Fruit fly (Drosophila melanogaster): ENCODE data around the gene CG46339.
A peak's percentile ranks its signal among the peaks of the same experiment; 100 is the strongest.

Gene CG46339

dm6 chr3R:26899982-26900381, 15.6 kb upstream of the CG46339 start (continued):
- TF ChIP-seq usp (GFP tag; optimal IDR thresholded peaks at IDR 0.05) (no peak), CG15601 (tag; optimal IDR thresholded peaks at IDR 0.05) (peak; percentile 26), CG15011 (GFP tag; optimal IDR thresholded peaks at IDR 0.05) (no peak), jing (GFP tag; optimal IDR thresholded peaks at IDR 0.05) (peak; percentile 25), D (optimal IDR thresholded peaks at IDR 0.05) (no peak), D (GFP tag; optimal IDR thresholded peaks at IDR 0.05) (peak; percentile 50), cwo (GFP tag; optimal IDR thresholded peaks at IDR 0.05) (no peak), CG18764 (GFP tag; optimal IDR thresholded peaks at IDR 0.05) (peak; percentile 7), ab (GFP tag; optimal IDR thresholded peaks at IDR 0.05) (no peak), sc (optimal IDR thresholded peaks at IDR 0.05) (no peak), sc (GFP tag; optimal IDR thresholded peaks at IDR 0.05) (peak; percentile 42), CG18262 (tag; optimal IDR thresholded peaks at IDR 0.05) (peak; percentile 58), CG1602 (GFP tag; optimal IDR thresholded peaks at IDR 0.05) (no peak), D19B (GFP tag; optimal IDR thresholded peaks at IDR 0.05) (peak; percentile 47), Blimp-1 (GFP tag; optimal IDR thresholded peaks at IDR 0.05) (peak; percentile 61), CG4820 (GFP tag; optimal IDR thresholded peaks at IDR 0.05) (peak; percentile 7), ap (GFP tag; IDR thresholded peaks at IDR 0.05) (peak; percentile 33; the same call in 1 of the 2 replicates), CG15479 (GFP tag; optimal IDR thresholded peaks at IDR 0.05) (no peak), CG15514 (GFP tag; optimal IDR thresholded peaks at IDR 0.05) (no peak), CG17361 (GFP tag; IDR thresholded peaks at IDR 0.05) (peak; percentile 66), Aef1 (GFP tag; IDR thresholded peaks at IDR 0.05) (peak; percentile 46; the same call in 2 of the 3 replicates), Fer2 (tag; optimal IDR thresholded peaks at IDR 0.05) (no peak), CG8924 (tag; optimal IDR thresholded peaks at IDR 0.05) (peak; percentile 17), Nf-YA (GFP tag; IDR thresholded peaks at IDR 0.05) (peak; percentile 43; the same call in 1 of the 2 replicates), BtbVII (GFP tag; optimal IDR thresholded peaks at IDR 0.05) (no peak), CG30403 (GFP tag; optimal IDR thresholded peaks at IDR 0.05) (peak; percentile 32), tin (GFP tag; optimal IDR thresholded peaks at IDR 0.05) (peak; percentile 49), ATbp (GFP tag; optimal IDR thresholded peaks at IDR 0.05) (peak; percentile 40), Atf-2 (GFP tag; optimal IDR thresholded peaks at IDR 0.05) (no peak), CG9215 (GFP tag; IDR thresholded peaks at IDR 0.05) (no peak), Asciz (GFP tag; optimal IDR thresholded peaks at IDR 0.05) (peak; percentile 43), NC2α (GFP tag; optimal IDR thresholded peaks at IDR 0.05) (no peak), Side (GFP tag; optimal IDR thresholded peaks at IDR 0.05) (no peak), ase (GFP tag; IDR thresholded peaks at IDR 0.05) (peak; percentile 76), lola (GFP tag; optimal IDR thresholded peaks at IDR 0.05) (peak in 1 of 3 experiments; percentile 34), CG12299 (tag; optimal IDR thresholded peaks at IDR 0.05) (no peak), CG13775 (GFP tag; optimal IDR thresholded peaks at IDR 0.05) (no peak), eve (GFP tag; optimal IDR thresholded peaks at IDR 0.05) (peak in 1 of 2 experiments; percentile 71), CG1832 (GFP tag; optimal IDR thresholded peaks at IDR 0.05) (no peak), tgo (GFP tag; IDR thresholded peaks at IDR 0.05) (peak; percentile 48; the same call in 2 of the 3 replicates), tx (GFP tag; optimal IDR thresholded peaks at IDR 0.05) (no peak), CG14710 (tag; optimal IDR thresholded peaks at IDR 0.05) (peak; percentile 28), Spps (tag; optimal IDR thresholded peaks at IDR 0.05) (peak; percentile 19), ken (GFP tag; IDR thresholded peaks at IDR 0.05) (peak; percentile 51; the same call in 1 of the 3 replicates), Xrp1 (GFP tag; IDR thresholded peaks at IDR 0.05) (peak; percentile 71), wor (GFP tag; IDR thresholded peaks at IDR 0.05) (no peak), CG2120 (GFP tag; optimal IDR thresholded peaks at IDR 0.05) (no peak), CG4360 (GFP tag; IDR thresholded peaks at IDR 0.05) (peak; percentile 47), CG10209 (GFP tag; optimal IDR thresholded peaks at IDR 0.05) (peak; percentile 12), Sox102F (GFP tag; optimal IDR thresholded peaks at IDR 0.05) (peak; percentile 78), CrebB (tag; optimal IDR thresholded peaks at IDR 0.05) (no peak)
